Fruit fly (Drosophila melanogaster) whole organism, embryonic: ENCODE measurements around the gene cnc.
A peak's percentile ranks its signal among the peaks of the same experiment; 100 is the strongest.

Experiments
- ATbp ChIP-seq: fragments of 200-800 bp; sonication (Bioruptor generic); optimal IDR thresholded peaks from 2 replicates; lab custom pipeline; 2017; ENCODE audit warnings: missing biosample characterization, mild to moderate bottlenecking, missing genetic modification characterization, missing genetic modification reagents
- Adf1 ChIP-seq: fragments of 200-800 bp; sonication (Bioruptor generic); IDR thresholded peaks from 2 replicates; pipeline ENCODE4 v1.3.6; 2022; ENCODE audit warnings: missing biosample characterization, missing genetic modification characterization
- B-H1 ChIP-seq: fragments of 200-800 bp; sonication (Bioruptor generic); IDR thresholded peaks from 3 replicates; pipeline ENCODE4 v1.3.6; 2022; ENCODE audit warnings: missing biosample characterization, missing genetic modification characterization
- CG10267 ChIP-seq: fragments of 200-800 bp; sonication (Bioruptor generic); optimal IDR thresholded peaks from 2 replicates; lab custom pipeline; 2018; ENCODE audit warnings: missing biosample characterization, mild to moderate bottlenecking, missing genetic modification characterization, moderate library complexity
- CG10979 ChIP-seq: fragments of 200-800 bp; sonication (Bioruptor generic); optimal IDR thresholded peaks from 2 replicates; lab custom pipeline; 2018; ENCODE audit warnings: missing biosample characterization, mild to moderate bottlenecking, missing genetic modification characterization, moderate library complexity
- CG12219 ChIP-seq: fragments of 200-800 bp; sonication (Bioruptor generic); optimal IDR thresholded peaks from 3 replicates; lab custom pipeline; 2018; ENCODE audit warnings: missing biosample characterization, mild to moderate bottlenecking, missing genetic modification characterization
- CG13894 ChIP-seq: fragments of 200-800 bp; sonication (Bioruptor generic); optimal IDR thresholded peaks from 3 replicates; lab custom pipeline; 2018; ENCODE audit warnings: missing biosample characterization, mild to moderate bottlenecking, missing genetic modification characterization, moderate library complexity
- CG14710 ChIP-seq: fragments of 200-800 bp; sonication (Bioruptor generic); optimal IDR thresholded peaks from 3 replicates; lab custom pipeline; 2019; ENCODE audit warnings: missing biosample characterization, mild to moderate bottlenecking, missing genetic modification characterization, moderate library complexity
- CG15479 ChIP-seq: fragments of 200-800 bp; sonication (Bioruptor generic); optimal IDR thresholded peaks from 3 replicates; lab custom pipeline; 2019; ENCODE audit warnings: missing biosample characterization, mild to moderate bottlenecking, missing genetic modification characterization, moderate library complexity
- CG16863 ChIP-seq: fragments of 200-800 bp; sonication (Bioruptor generic); optimal IDR thresholded peaks from 3 replicates; lab custom pipeline; 2016; ENCODE audit warnings: missing biosample characterization, missing genetic modification characterization
- CG17612 ChIP-seq: fragments of 200-800 bp; sonication (Bioruptor generic); IDR thresholded peaks from 2 replicates; pipeline ENCODE4 v1.3.6; 2022; ENCODE audit warnings: missing biosample characterization, missing genetic modification characterization
- CG18619 ChIP-seq: fragments of 200-800 bp; sonication (Bioruptor generic); optimal IDR thresholded peaks from 3 replicates; lab custom pipeline; 2017; ENCODE audit warnings: missing biosample characterization, mild to moderate bottlenecking, missing genetic modification characterization
- CG2199 ChIP-seq: fragments of 200-800 bp; sonication (Bioruptor generic); IDR thresholded peaks from 3 replicates; pipeline ENCODE4 v1.3.6; 2022; ENCODE audit warnings: missing biosample characterization, missing genetic modification characterization
- CG33213 ChIP-seq: fragments of 200-800 bp; sonication (Bioruptor generic); optimal IDR thresholded peaks from 3 replicates; lab custom pipeline; 2016; ENCODE audit warnings: missing biosample characterization, missing genetic modification characterization
- CG34224 ChIP-seq: fragments of 200-800 bp; sonication (Bioruptor generic); IDR thresholded peaks from 3 replicates; pipeline ENCODE4 v1.3.6; 2022; ENCODE audit warnings: missing biosample characterization, missing genetic modification characterization; ENCODE audit not compliant: partially characterized antibody
- CG4360 ChIP-seq: fragments of 200-800 bp; sonication (Bioruptor generic); IDR thresholded peaks from 2 replicates; pipeline ENCODE4 v1.3.6; 2022; ENCODE audit warnings: missing biosample characterization, missing genetic modification characterization
- CG4617 ChIP-seq: fragments of 200-800 bp; sonication (Bioruptor generic); optimal IDR thresholded peaks from 3 replicates; lab custom pipeline; 2016; ENCODE audit warnings: missing biosample characterization, missing genetic modification characterization, borderline replicate concordance
- CG4707 ChIP-seq: fragments of 200-800 bp; sonication (Bioruptor generic); optimal IDR thresholded peaks from 2 replicates; lab custom pipeline; 2018; ENCODE audit warnings: missing biosample characterization, mild to moderate bottlenecking, missing genetic modification characterization, moderate library complexity
- CG4854 ChIP-seq: fragments of 200-800 bp; sonication (Bioruptor generic); optimal IDR thresholded peaks from 2 replicates; lab custom pipeline; 2016; ENCODE audit warnings: missing biosample characterization, missing genetic modification characterization, inconsistent platforms
- CG5180 ChIP-seq: fragments of 200-800 bp; sonication (Bioruptor generic); optimal IDR thresholded peaks from 3 replicates; lab custom pipeline; 2017; ENCODE audit warnings: missing biosample characterization, missing genetic modification characterization, mild to moderate bottlenecking, moderate library complexity, missing genetic modification reagents
- CG5953 ChIP-seq: fragments of 200-800 bp; sonication (Bioruptor generic); IDR thresholded peaks from 2 replicates; pipeline ENCODE4 v1.3.6; 2022; ENCODE audit warnings: missing biosample characterization, missing genetic modification characterization
- CG7357 ChIP-seq: fragments of 200-800 bp; sonication (Bioruptor generic); IDR thresholded peaks from 3 replicates; pipeline ENCODE4 v1.3.6; 2022; ENCODE audit warnings: missing biosample characterization, missing genetic modification characterization
- CG8281 ChIP-seq: fragments of 200-800 bp; sonication (Bioruptor generic); optimal IDR thresholded peaks from 2 replicates; lab custom pipeline; 2018; ENCODE audit warnings: missing biosample characterization, mild to moderate bottlenecking, missing genetic modification characterization, moderate library complexity
- CG8478 ChIP-seq: fragments of >200 bp; optimal IDR thresholded peaks from 2 replicates; lab custom pipeline; 2018
- Dp ChIP-seq: fragments of 200-800 bp; sonication (Bioruptor generic); optimal IDR thresholded peaks from 2 replicates; lab custom pipeline; 2018; ENCODE audit warnings: missing biosample characterization, mild to moderate bottlenecking, missing genetic modification characterization, moderate library complexity
- Hand ChIP-seq: fragments of 200-800 bp; sonication (Bioruptor generic); optimal IDR thresholded peaks from 2 replicates; lab custom pipeline; 2017; ENCODE audit warnings: mild to moderate bottlenecking, missing biosample characterization, missing genetic modification reagents, missing genetic modification characterization
- Hr39 ChIP-seq: fragments of >200 bp; optimal IDR thresholded peaks from 2 replicates; lab custom pipeline; 2017
- Hr51 ChIP-seq, 2 experiments: fragments of 200-800 bp; sonication (Bioruptor generic); optimal IDR thresholded peaks; 2 replicates in 1 of 2; 3 replicates in 1 of 2; lab custom pipeline; 2016 to 2018; ENCODE audit warnings: missing biosample characterization in 2 of 2, missing genetic modification characterization in 2 of 2, mild to moderate bottlenecking in 1 of 2, moderate library complexity in 1 of 2
- Kr ChIP-seq: fragments of 200-800 bp; sonication (Bioruptor generic); optimal IDR thresholded peaks from 2 replicates; lab custom pipeline; 2017; ENCODE audit warnings: missing biosample characterization, mild to moderate bottlenecking, missing genetic modification characterization
- Pdp1 ChIP-seq, 2 experiments: fragments of 200-800 bp; sonication (Bioruptor generic); optimal IDR thresholded peaks; 3 replicates each; lab custom pipeline; 2016; ENCODE audit warnings: missing biosample characterization in 2 of 2, missing genetic modification characterization in 2 of 2, mild to moderate bottlenecking in 1 of 2, moderate library complexity in 1 of 2
- cwo ChIP-seq: fragments of 200-800 bp; sonication (Bioruptor generic); optimal IDR thresholded peaks from 3 replicates; lab custom pipeline; 2017; ENCODE audit warnings: missing biosample characterization, missing genetic modification characterization, mild to moderate bottlenecking, moderate library complexity, missing genetic modification reagents
- disco-r ChIP-seq: fragments of 200-800 bp; sonication (Bioruptor generic); optimal IDR thresholded peaks from 2 replicates; lab custom pipeline; 2016; ENCODE audit warnings: missing biosample characterization, missing genetic modification characterization
- dmrt99B ChIP-seq: fragments of 200-800 bp; sonication (Bioruptor generic); optimal IDR thresholded peaks from 2 replicates; lab custom pipeline; 2018; ENCODE audit warnings: missing biosample characterization, mild to moderate bottlenecking, missing genetic modification characterization, moderate library complexity
- fd96Cb ChIP-seq: fragments of 200-800 bp; sonication (Bioruptor generic); optimal IDR thresholded peaks from 2 replicates; lab custom pipeline; 2018; ENCODE audit warnings: missing biosample characterization, mild to moderate bottlenecking, missing genetic modification characterization, moderate library complexity
- klu ChIP-seq: fragments of 200-800 bp; sonication (Bioruptor generic); IDR thresholded peaks from 2 replicates; pipeline ENCODE4 v1.3.6; 2022; ENCODE audit warnings: missing biosample characterization, missing genetic modification characterization
- kni ChIP-seq: fragments of 200-800 bp; sonication (Bioruptor generic); optimal IDR thresholded peaks from 3 replicates; lab custom pipeline; 2017; ENCODE audit warnings: mild to moderate bottlenecking, missing biosample characterization, missing genetic modification reagents, missing genetic modification characterization
- knrl ChIP-seq: fragments of 200-800 bp; sonication (Bioruptor generic); IDR thresholded peaks from 3 replicates; pipeline ENCODE4 v1.3.6; 2022; ENCODE audit warnings: missing biosample characterization, missing genetic modification characterization; ENCODE audit not compliant: partially characterized antibody
- nau ChIP-seq: fragments of 200-800 bp; sonication (Bioruptor generic); optimal IDR thresholded peaks from 3 replicates; lab custom pipeline; 2017; ENCODE audit warnings: missing biosample characterization, mild to moderate bottlenecking, missing genetic modification characterization, missing genetic modification reagents
- nerfin-1 ChIP-seq: fragments of 200-800 bp; sonication (Bioruptor generic); optimal IDR thresholded peaks from 3 replicates; lab custom pipeline; 2019; ENCODE audit warnings: missing biosample characterization, mild to moderate bottlenecking, missing genetic modification characterization, moderate library complexity
- pzg ChIP-seq: fragments of 200-800 bp; sonication (Bioruptor generic); optimal IDR thresholded peaks from 3 replicates; lab custom pipeline; 2018; ENCODE audit warnings: missing biosample characterization, mild to moderate bottlenecking, missing genetic modification characterization, moderate library complexity
- ranshi ChIP-seq: fragments of 200-800 bp; sonication (Bioruptor generic); IDR thresholded peaks from 2 replicates; pipeline ENCODE4 v1.3.6; 2022; ENCODE audit warnings: missing biosample characterization, missing genetic modification characterization
- sc ChIP-seq, 3 experiments: fragments of >200 bp in 2 of 3; fragments of 200-800 bp in 1 of 3; sonication (Bioruptor generic) in 1 of 3; optimal IDR thresholded peaks; 2 replicates in 2 of 3; 3 replicates in 1 of 3; lab custom pipeline; 2017; ENCODE audit warnings: mild to moderate bottlenecking in 1 of 3, missing biosample characterization in 1 of 3, missing genetic modification characterization in 1 of 3, missing genetic modification reagents in 1 of 3
- trem ChIP-seq: fragments of 200-800 bp; optimal IDR thresholded peaks from 3 replicates; lab custom pipeline; 2019; ENCODE audit warnings: missing biosample characterization, mild to moderate bottlenecking, missing genetic modification characterization, moderate library complexity
- ttk ChIP-seq: fragments of 200-800 bp; sonication (Bioruptor generic); IDR thresholded peaks from 2 replicates; pipeline ENCODE4 v2.1.2; 2022; ENCODE audit warnings: missing biosample characterization, missing genetic modification characterization
- vfl ChIP-seq: fragments of 200-800 bp; sonication (Bioruptor generic); optimal IDR thresholded peaks from 2 replicates; lab custom pipeline; 2016; ENCODE audit warnings: missing biosample characterization, missing genetic modification characterization
- zf30C ChIP-seq: fragments of 200-800 bp; sonication (Bioruptor generic); optimal IDR thresholded peaks from 3 replicates; lab custom pipeline; 2018; ENCODE audit warnings: missing biosample characterization, mild to moderate bottlenecking, missing genetic modification characterization

Gene cnc

DNA sequence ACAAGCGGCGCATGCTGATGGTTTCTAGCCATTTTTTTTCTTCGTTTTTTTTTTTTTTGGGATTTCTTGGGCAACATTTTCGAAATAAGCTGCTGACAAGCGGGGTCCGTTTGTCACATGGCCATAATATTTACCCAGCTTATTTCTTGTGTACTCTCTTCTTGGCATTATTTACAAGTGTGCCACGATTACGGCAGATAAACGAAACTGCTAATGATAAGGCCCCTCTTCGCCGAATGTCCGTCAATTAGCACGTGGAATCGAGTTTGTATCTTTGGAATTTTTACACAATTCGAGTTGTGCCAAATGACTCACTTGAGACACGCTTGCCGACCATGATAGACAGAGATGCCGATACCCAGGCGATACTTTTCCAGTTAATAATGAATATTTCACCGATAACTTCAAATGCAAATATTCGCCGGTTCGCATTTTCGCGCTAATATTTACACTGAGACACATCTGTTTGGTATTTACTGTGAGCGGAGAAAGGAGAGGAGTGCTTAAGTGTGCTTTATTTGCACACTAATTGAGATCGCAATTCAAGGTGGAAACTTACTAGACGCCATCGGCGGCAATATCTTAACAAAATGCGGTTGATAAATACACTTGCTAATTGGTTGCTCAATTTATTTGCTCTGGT is 49.9 kb downstream of the cnc start (continued):
- no peak for TF ChIP-seq sc (optimal IDR thresholded peaks at IDR 0.05; lab: Kevin White, UChicago)
- no peak for TF ChIP-seq sc (GFP tag; optimal IDR thresholded peaks at IDR 0.05; lab: Kevin White, UChicago)
- TF ChIP-seq CG4854 = no peak
- TF ChIP-seq ranshi = no peak; the same call in 1 of the 2 replicates
- peak; percentile 73 for TF ChIP-seq ATbp (GFP tag; lab: Kevin White, UChicago)
- TF ChIP-seq cwo (GFP tag; lab: Kevin White, UChicago) = peak; percentile 69
- no peak for TF ChIP-seq dmrt99B (tag; lab: Kevin White, UChicago)
- TF ChIP-seq CG4360 (GFP tag; lab: Robert Waterston, UW) = peak; percentile 41; the same call in 1 of the 2 replicates
- TF ChIP-seq, all 482 proteins: peak for 186

DNA sequence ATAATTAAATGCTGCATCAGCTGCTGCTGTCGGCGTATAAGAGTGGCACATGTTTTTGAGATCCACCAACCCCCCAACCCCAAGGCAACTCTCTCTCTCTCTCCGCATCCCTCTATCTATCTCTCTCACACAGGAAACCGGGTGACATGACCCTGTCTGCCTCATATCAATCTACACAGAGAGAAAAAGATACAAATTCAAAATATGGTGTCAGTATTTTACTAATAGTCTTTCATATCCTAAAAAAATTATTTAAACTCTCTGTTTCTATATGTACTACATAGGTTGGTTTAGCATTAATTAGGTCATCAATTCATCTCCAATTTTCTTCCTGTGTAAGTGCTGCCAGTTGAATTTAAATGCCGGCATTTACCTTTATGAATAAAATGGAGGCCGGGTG is 51.1 kb downstream of the cnc start:
- TF ChIP-seq zf30C (GFP tag; lab: Kevin White, UChicago) = peak; percentile 79
- TF ChIP-seq CG34224 = no peak
- TF ChIP-seq CG7357 (GFP tag; lab: Robert Waterston, UW) = peak; percentile 85
- TF ChIP-seq CG14710 (tag; lab: Kevin White, UChicago) = peak; percentile 93
- TF ChIP-seq cwo (GFP tag; lab: Kevin White, UChicago) = peak; percentile 76
- no peak for TF ChIP-seq pzg (GFP tag; lab: Kevin White, UChicago)
- peak; percentile 7 for TF ChIP-seq kni (GFP tag; lab: Kevin White, UChicago)
- TF ChIP-seq Hr51 (GFP tag; optimal IDR thresholded peaks at IDR 0.05; lab: Kevin White, UChicago) = peak; percentile 63 to 95
- no peak for TF ChIP-seq Dp (GFP tag; lab: Kevin White, UChicago)
- peak; percentile 70 for TF ChIP-seq CG4617 (GFP tag; lab: Kevin White, UChicago)
- peak; percentile 88 for TF ChIP-seq trem (tag; lab: Kevin White, UChicago)
- TF ChIP-seq knrl (GFP tag; lab: Robert Waterston, UW) = no peak
- TF ChIP-seq nerfin-1 = peak; percentile 79
- TF ChIP-seq CG5953 = peak; percentile 79
- TF ChIP-seq CG10267 (tag; lab: Kevin White, UChicago) = peak; percentile 87
- TF ChIP-seq CG17612 (GFP tag; lab: Robert Waterston, UW) = peak; percentile 70
- peak; percentile 79 to 90 for TF ChIP-seq Pdp1 (GFP tag; optimal IDR thresholded peaks at IDR 0.05; lab: Kevin White, UChicago)
- peak; percentile 72 for TF ChIP-seq klu
- TF ChIP-seq CG12219 (GFP tag; lab: Kevin White, UChicago) = peak; percentile 92
- peak; percentile 93 for TF ChIP-seq fd96Cb (tag; lab: Kevin White, UChicago)
- TF ChIP-seq CG2199 (GFP tag; lab: Robert Waterston, UW) = peak; percentile 89; the same call in 2 of the 3 replicates
- peak; percentile 93 for TF ChIP-seq ttk (GFP tag; lab: Robert Waterston, UW)
- TF ChIP-seq CG8281 (tag; lab: Kevin White, UChicago) = peak; percentile 60
- peak; percentile 77 for TF ChIP-seq CG5180
- no peak for TF ChIP-seq Kr
- peak; percentile 82 for TF ChIP-seq CG4707 (GFP tag; lab: Kevin White, UChicago)
- peak; percentile 88 for TF ChIP-seq B-H1
- TF ChIP-seq nau (GFP tag; lab: Kevin White, UChicago) = peak; percentile 87
- peak; percentile 77 for TF ChIP-seq CG18619 (GFP tag; lab: Kevin White, UChicago)
- peak; percentile 57 for TF ChIP-seq CG4360 (GFP tag; lab: Robert Waterston, UW)
- peak; percentile 41; the same call in 1 of the 2 replicates for TF ChIP-seq Adf1 (GFP tag; lab: Robert Waterston, UW)
- no peak for TF ChIP-seq CG15479 (GFP tag; lab: Kevin White, UChicago)
- TF ChIP-seq CG10979 (tag; lab: Kevin White, UChicago) = peak; percentile 94
- TF ChIP-seq CG8478 (lab: Kevin White, UChicago) = no peak
- no peak for TF ChIP-seq CG13894
- peak; percentile 88 for TF ChIP-seq CG16863 (GFP tag; lab: Kevin White, UChicago)
- TF ChIP-seq CG33213 (GFP tag; lab: Kevin White, UChicago) = peak; percentile 84
- no peak for TF ChIP-seq Hr39 (lab: Kevin White, UChicago)
- peak; percentile 6 for TF ChIP-seq vfl (GFP tag; lab: Kevin White, UChicago)
- TF ChIP-seq Hand = peak; percentile 30
- TF ChIP-seq disco-r (GFP tag; lab: Kevin White, UChicago) = peak; percentile 76
